Fruit fly (Drosophila melanogaster) whole organism, embryonic: ENCODE data around the gene chrb.
A peak's percentile ranks its signal among the peaks of the same experiment; 100 is the strongest.

ENCODE experiments used
- Bgb ChIP-seq: fragments of 200-800 bp; sonication (Bioruptor generic); IDR thresholded peaks from 2 replicates; pipeline ENCODE4 v1.3.6; 2022; ENCODE audit warnings: missing biosample characterization, missing genetic modification characterization; ENCODE audit not compliant: partially characterized antibody
- CG1024 ChIP-seq: fragments of 200-800 bp; sonication (Bioruptor generic); IDR thresholded peaks from 2 replicates; pipeline ENCODE4 v1.3.6; 2022; ENCODE audit warnings: missing biosample characterization, missing genetic modification characterization
- CG10462 ChIP-seq: fragments of 200-800 bp; sonication (Bioruptor generic); optimal IDR thresholded peaks from 2 replicates; lab custom pipeline; 2016; ENCODE audit warnings: missing biosample characterization, missing genetic modification characterization
- CG10654 ChIP-seq: fragments of 200-800 bp; sonication (Bioruptor generic); optimal IDR thresholded peaks from 2 replicates; lab custom pipeline; 2016; ENCODE audit warnings: missing biosample characterization, missing genetic modification characterization
- CG10959 ChIP-seq: fragments of 200-800 bp; sonication (Bioruptor generic); IDR thresholded peaks from 2 replicates; pipeline ENCODE4 v1.3.6; 2022; ENCODE audit warnings: missing biosample characterization, missing genetic modification characterization
- CG11093 ChIP-seq: fragments of 200-800 bp; sonication (Bioruptor generic); IDR thresholded peaks from 3 replicates; pipeline ENCODE4 v1.3.6; 2022; ENCODE audit warnings: missing biosample characterization, missing genetic modification characterization
- CG11398 ChIP-seq: fragments of 200-800 bp; sonication (Bioruptor generic); optimal IDR thresholded peaks from 2 replicates; lab custom pipeline; 2016; ENCODE audit warnings: missing biosample characterization, missing genetic modification characterization
- CG11504 ChIP-seq: fragments of 200-800 bp; sonication (Bioruptor generic); optimal IDR thresholded peaks from 3 replicates; lab custom pipeline; 2019; ENCODE audit warnings: missing biosample characterization, mild to moderate bottlenecking, missing genetic modification characterization, moderate library complexity
- CG12071 ChIP-seq: fragments of 200-800 bp; sonication (Bioruptor generic); optimal IDR thresholded peaks from 3 replicates; lab custom pipeline; 2018; ENCODE audit warnings: missing biosample characterization, mild to moderate bottlenecking, missing genetic modification characterization
- CG13287 ChIP-seq: fragments of 200-800 bp; sonication (Bioruptor generic); IDR thresholded peaks from 2 replicates; pipeline ENCODE4 v1.3.6; 2022; ENCODE audit warnings: missing biosample characterization, missing genetic modification characterization; ENCODE audit not compliant: partially characterized antibody
- CG13624 ChIP-seq: fragments of 200-800 bp; sonication (Bioruptor generic); optimal IDR thresholded peaks from 2 replicates; lab custom pipeline; 2016; ENCODE audit warnings: missing biosample characterization, missing genetic modification characterization
- CG15479 ChIP-seq: fragments of 200-800 bp; sonication (Bioruptor generic); optimal IDR thresholded peaks from 3 replicates; lab custom pipeline; 2019; ENCODE audit warnings: missing biosample characterization, mild to moderate bottlenecking, missing genetic modification characterization, moderate library complexity
- CG16863 ChIP-seq: fragments of 200-800 bp; sonication (Bioruptor generic); optimal IDR thresholded peaks from 3 replicates; lab custom pipeline; 2016; ENCODE audit warnings: missing biosample characterization, missing genetic modification characterization
- CG2875 ChIP-seq: fragments of 200-800 bp; sonication (Bioruptor generic); optimal IDR thresholded peaks from 2 replicates; lab custom pipeline; 2017; ENCODE audit warnings: missing biosample characterization, mild to moderate bottlenecking, missing genetic modification characterization, missing genetic modification reagents
- CG32767 ChIP-seq: fragments of 200-800 bp; sonication (Bioruptor generic); IDR thresholded peaks from 2 replicates; pipeline ENCODE4 v1.3.6; 2022; ENCODE audit warnings: missing biosample characterization, missing genetic modification characterization
- CG4282 ChIP-seq: fragments of 200-800 bp; sonication (Bioruptor generic); optimal IDR thresholded peaks from 2 replicates; lab custom pipeline; 2016; ENCODE audit warnings: missing biosample characterization, missing genetic modification characterization
- CG4360 ChIP-seq: fragments of 200-800 bp; sonication (Bioruptor generic); IDR thresholded peaks from 2 replicates; pipeline ENCODE4 v1.3.6; 2022; ENCODE audit warnings: missing biosample characterization, missing genetic modification characterization
- CG6765 ChIP-seq: fragments of 200-800 bp; sonication (Bioruptor generic); optimal IDR thresholded peaks from 3 replicates; lab custom pipeline; 2017; ENCODE audit warnings: missing biosample characterization, mild to moderate bottlenecking, missing genetic modification characterization
- CG7357 ChIP-seq: fragments of 200-800 bp; sonication (Bioruptor generic); IDR thresholded peaks from 3 replicates; pipeline ENCODE4 v1.3.6; 2022; ENCODE audit warnings: missing biosample characterization, missing genetic modification characterization
- CG8765 ChIP-seq: fragments of 200-800 bp; sonication (Bioruptor generic); IDR thresholded peaks from 2 replicates; pipeline ENCODE4 v1.3.6; 2022; ENCODE audit warnings: missing biosample characterization, missing genetic modification characterization
- CG8944 ChIP-seq: fragments of 200-800 bp; sonication (Bioruptor generic); optimal IDR thresholded peaks from 3 replicates; lab custom pipeline; 2016; ENCODE audit warnings: missing biosample characterization, missing genetic modification characterization
- CG9797 ChIP-seq: fragments of 200-800 bp; sonication (Bioruptor generic); optimal IDR thresholded peaks from 3 replicates; lab custom pipeline; 2018; ENCODE audit warnings: missing biosample characterization, mild to moderate bottlenecking, missing genetic modification characterization
- HHEX ChIP-seq: fragments of 200-800 bp; sonication (Bioruptor generic); optimal IDR thresholded peaks from 3 replicates; lab custom pipeline; 2017; ENCODE audit warnings: missing biosample characterization, mild to moderate bottlenecking, missing genetic modification characterization, missing genetic modification reagents
- HLHmδ ChIP-seq: fragments of 200-800 bp; sonication (Bioruptor generic); optimal IDR thresholded peaks from 2 replicates; lab custom pipeline; 2018; ENCODE audit warnings: missing biosample characterization, mild to moderate bottlenecking, missing genetic modification characterization, moderate library complexity
- HmgZ ChIP-seq: fragments of 200-800 bp; sonication (Bioruptor generic); optimal IDR thresholded peaks from 2 replicates; lab custom pipeline; 2018; ENCODE audit warnings: missing biosample characterization, mild to moderate bottlenecking, missing genetic modification characterization
- Kr ChIP-seq: fragments of 200-800 bp; sonication (Bioruptor generic); optimal IDR thresholded peaks from 2 replicates; lab custom pipeline; 2017; ENCODE audit warnings: missing biosample characterization, mild to moderate bottlenecking, missing genetic modification characterization
- MTF-1 ChIP-seq: fragments of 200-800 bp; sonication (Bioruptor generic); optimal IDR thresholded peaks from 2 replicates; lab custom pipeline; 2018; ENCODE audit warnings: missing biosample characterization, mild to moderate bottlenecking, missing genetic modification characterization, borderline replicate concordance
- Mad ChIP-seq: fragments of 200-800 bp; sonication (Bioruptor generic); optimal IDR thresholded peaks from 2 replicates; lab custom pipeline; 2016; ENCODE audit warnings: missing biosample characterization, missing genetic modification characterization
- Mes4 ChIP-seq: fragments of 200-800 bp; sonication (Bioruptor generic); optimal IDR thresholded peaks from 2 replicates; lab custom pipeline; 2016; ENCODE audit warnings: missing biosample characterization, missing genetic modification characterization
- NFAT ChIP-seq: fragments of 200-800 bp; sonication (Bioruptor generic); IDR thresholded peaks from 2 replicates; pipeline ENCODE4 v1.3.6; 2022; ENCODE audit warnings: missing biosample characterization, missing genetic modification characterization
- Opbp ChIP-seq: fragments of 200-800 bp; sonication (Bioruptor generic); IDR thresholded peaks from 3 replicates; pipeline ENCODE4 v1.3.6; 2022; ENCODE audit warnings: missing biosample characterization, missing genetic modification characterization; ENCODE audit not compliant: partially characterized antibody
- Rx ChIP-seq: fragments of 200-800 bp; sonication (Bioruptor generic); IDR thresholded peaks from 2 replicates; pipeline ENCODE4 v1.3.6; 2022; ENCODE audit warnings: missing biosample characterization, missing genetic modification characterization
- Stat92E ChIP-seq, 3 experiments: fragments of >200 bp in 2 of 3; fragments of 200-800 bp in 1 of 3; sonication (Bioruptor generic) in 1 of 3; optimal IDR thresholded peaks; 2 replicates each; lab custom pipeline; 2017 to 2019; ENCODE audit warnings: missing biosample characterization in 3 of 3, missing genetic modification characterization in 3 of 3, mild to moderate bottlenecking in 1 of 3, moderate library complexity in 1 of 3
- amos ChIP-seq: fragments of 200-800 bp; sonication (Bioruptor generic); IDR thresholded peaks from 2 replicates; pipeline ENCODE4 v1.3.6; 2022; ENCODE audit warnings: missing biosample characterization, missing genetic modification characterization; ENCODE audit not compliant: partially characterized antibody
- ap ChIP-seq: fragments of 200-800 bp; sonication (Bioruptor generic); IDR thresholded peaks from 2 replicates; pipeline ENCODE4 v1.3.6; 2022; ENCODE audit warnings: missing biosample characterization, missing genetic modification characterization
- cad ChIP-seq: fragments of >200 bp; optimal IDR thresholded peaks from 2 replicates; lab custom pipeline; 2017; ENCODE audit warnings: missing biosample characterization, missing genetic modification characterization
- cas ChIP-seq: fragments of 200-800 bp; sonication (Bioruptor generic); IDR thresholded peaks from 2 replicates; pipeline ENCODE4 v1.3.6; 2022; ENCODE audit warnings: missing biosample characterization, missing genetic modification characterization
- cwo ChIP-seq: fragments of 200-800 bp; sonication (Bioruptor generic); optimal IDR thresholded peaks from 3 replicates; lab custom pipeline; 2017; ENCODE audit warnings: missing biosample characterization, missing genetic modification characterization, mild to moderate bottlenecking, moderate library complexity, missing genetic modification reagents
- dysf ChIP-seq: fragments of 200-800 bp; sonication (Bioruptor generic); IDR thresholded peaks from 3 replicates; pipeline ENCODE4 v1.3.6; 2022; ENCODE audit warnings: missing biosample characterization, missing genetic modification characterization
- eyg ChIP-seq: fragments of 200-800 bp; sonication (Bioruptor generic); optimal IDR thresholded peaks from 3 replicates; lab custom pipeline; 2016; ENCODE audit warnings: missing biosample characterization, missing genetic modification characterization
- gcm ChIP-seq: fragments of 200-800 bp; sonication (Bioruptor generic); optimal IDR thresholded peaks from 2 replicates; lab custom pipeline; 2019; ENCODE audit warnings: missing biosample characterization, mild to moderate bottlenecking, missing genetic modification characterization, moderate library complexity
- hkb ChIP-seq, 2 experiments: fragments of 200-800 bp in 1 of 2; fragments of >200 bp in 1 of 2; sonication (Bioruptor generic) in 1 of 2; IDR thresholded peaks in 1 of 2; optimal IDR thresholded peaks in 1 of 2; 2 replicates each; pipeline versions ENCODE4 v1.3.6 to Lab custom; 2017 to 2022; ENCODE audit warnings: missing biosample characterization in 1 of 2, missing genetic modification characterization in 1 of 2
- lola ChIP-seq, 3 experiments: fragments of >200 bp in 2 of 3; fragments of 200-800 bp in 1 of 3; sonication (Bioruptor generic) in 1 of 3; optimal IDR thresholded peaks; 2 replicates each; lab custom pipeline; 2017 to 2019; ENCODE audit warnings: missing biosample characterization in 3 of 3, missing genetic modification characterization in 3 of 3, mild to moderate bottlenecking in 1 of 3, moderate library complexity in 1 of 3
- oc ChIP-seq: fragments of 200-800 bp; sonication (Bioruptor generic); optimal IDR thresholded peaks from 2 replicates; lab custom pipeline; 2018; ENCODE audit warnings: missing biosample characterization, mild to moderate bottlenecking, missing genetic modification characterization, moderate library complexity
- shn ChIP-seq: fragments of 200-800 bp; sonication (Bioruptor generic); optimal IDR thresholded peaks from 3 replicates; lab custom pipeline; 2016; ENCODE audit warnings: missing biosample characterization, missing genetic modification characterization
- sim ChIP-seq: fragments of 200-800 bp; sonication (Bioruptor generic); IDR thresholded peaks from 2 replicates; pipeline ENCODE4 v1.3.6; 2022; ENCODE audit warnings: missing biosample characterization, missing genetic modification characterization
- tgo ChIP-seq: fragments of 200-800 bp; sonication (Bioruptor generic); IDR thresholded peaks from 3 replicates; pipeline ENCODE4 v1.3.6; 2022; ENCODE audit warnings: missing biosample characterization, missing genetic modification characterization
- tup ChIP-seq: fragments of 200-800 bp; sonication (Bioruptor generic); optimal IDR thresholded peaks from 2 replicates; lab custom pipeline; 2016; ENCODE audit warnings: missing biosample characterization, mild to moderate bottlenecking, missing genetic modification characterization, moderate library complexity
- vfl ChIP-seq: fragments of 200-800 bp; sonication (Bioruptor generic); optimal IDR thresholded peaks from 2 replicates; lab custom pipeline; 2016; ENCODE audit warnings: missing biosample characterization, missing genetic modification characterization
- wek ChIP-seq: fragments of 200-800 bp; sonication (Bioruptor generic); optimal IDR thresholded peaks from 3 replicates; lab custom pipeline; 2018; ENCODE audit warnings: missing biosample characterization, mild to moderate bottlenecking, missing genetic modification characterization, moderate library complexity

The chrb gene

dm6 chr3L:11465371-11465914, 21.9 kb upstream of the chrb start, which contains the start of gene Fum3 (continued):
- TF ChIP-seq MTF-1 (GFP tag; lab: Kevin White, UChicago) = no peak
- no peak for TF ChIP-seq CG4282 (GFP tag; lab: Kevin White, UChicago)
- TF ChIP-seq CG15479 (GFP tag; lab: Kevin White, UChicago) = no peak
- TF ChIP-seq tup (GFP tag; lab: Kevin White, UChicago) = no peak
- TF ChIP-seq eyg (GFP tag; lab: Kevin White, UChicago) = no peak
- TF ChIP-seq HmgZ (tag; lab: Kevin White, UChicago) = no peak
- no peak for TF ChIP-seq HHEX (GFP tag; lab: Kevin White, UChicago)
- 0 out of 2 replicates have a peak, but pooled peaks have one; percentile 19 for TF ChIP-seq ap (GFP tag; lab: Robert Waterston, UW)
- no peak for TF ChIP-seq wek (GFP tag; lab: Kevin White, UChicago)
- TF ChIP-seq CG9797 = no peak
- no peak for TF ChIP-seq Stat92E (GFP tag; optimal IDR thresholded peaks at IDR 0.05; lab: Kevin White, UChicago)
- no peak for TF ChIP-seq lola (GFP tag; optimal IDR thresholded peaks at IDR 0.05; lab: Kevin White, UChicago)
- TF ChIP-seq dysf (GFP tag; lab: Robert Waterston, UW) = peak; percentile 35; the same call in 1 of the 3 replicates
- no peak for TF ChIP-seq Opbp
- no peak for TF ChIP-seq cas
- TF ChIP-seq CG7357 (GFP tag; lab: Robert Waterston, UW) = 0 out of 3 replicates have a peak, but pooled peaks have one; percentile 24
- TF ChIP-seq vfl (GFP tag; lab: Kevin White, UChicago) = no peak
- TF ChIP-seq CG11093 (GFP tag; lab: Robert Waterston, UW) = no peak
- no peak for TF ChIP-seq CG12071 (GFP tag; lab: Kevin White, UChicago)
- no peak for TF ChIP-seq CG6765 (GFP tag; lab: Kevin White, UChicago)
- no peak for TF ChIP-seq gcm
- TF ChIP-seq CG4360 (GFP tag; lab: Robert Waterston, UW) = no peak
- no peak for TF ChIP-seq shn (GFP tag; lab: Kevin White, UChicago)
- TF ChIP-seq CG10462 (GFP tag; lab: Kevin White, UChicago) = no peak
- TF ChIP-seq CG16863 (GFP tag; lab: Kevin White, UChicago) = no peak
- no peak; the same call in 1 of the 2 replicates for TF ChIP-seq CG8765 (GFP tag; lab: Robert Waterston, UW)
- no peak for TF ChIP-seq NFAT (GFP tag; lab: Robert Waterston, UW)
- no peak for TF ChIP-seq cwo
- TF ChIP-seq CG32767 (GFP tag; lab: Robert Waterston, UW) = no peak
- no peak for TF ChIP-seq tgo
- TF ChIP-seq CG1024 = no peak
- no peak for TF ChIP-seq Mes4 (GFP tag; lab: Kevin White, UChicago)
- TF ChIP-seq Mad = no peak
- TF ChIP-seq HLHmδ (GFP tag; lab: Kevin White, UChicago) = no peak
- no peak for TF ChIP-seq CG11398
- no peak for TF ChIP-seq CG13287 (GFP tag; lab: Robert Waterston, UW)
- no peak for TF ChIP-seq CG2875
- TF ChIP-seq CG8944 (GFP tag; lab: Kevin White, UChicago) = no peak
- no peak for TF ChIP-seq oc (tag; lab: Kevin White, UChicago)
- no peak for TF ChIP-seq sim (GFP tag; lab: Robert Waterston, UW)
- TF ChIP-seq hkb (optimal IDR thresholded peaks at IDR 0.05; lab: Kevin White, UChicago) = no peak
- TF ChIP-seq hkb (GFP tag; IDR thresholded peaks at IDR 0.05; lab: Robert Waterston, UW) = peak; percentile 32; the same call in 1 of the 2 replicates
- TF ChIP-seq CG10654 (GFP tag; lab: Kevin White, UChicago) = no peak
- TF ChIP-seq CG11504 (tag; lab: Kevin White, UChicago) = peak; percentile 32
- no peak for TF ChIP-seq Rx (GFP tag; lab: Robert Waterston, UW)
- TF ChIP-seq amos = no peak
- peak; percentile 35 for TF ChIP-seq CG10959 (GFP tag; lab: Robert Waterston, UW)
- TF ChIP-seq cad (GFP tag; lab: Kevin White, UChicago) = no peak
- no peak for TF ChIP-seq Bgb (GFP tag; lab: Robert Waterston, UW)
- no peak for TF ChIP-seq CG13624 (GFP tag; lab: Kevin White, UChicago)
- no peak for TF ChIP-seq Kr
